Worm (Caenorhabditis elegans) whole organism, L3 larva: ENCODE data around the gene klp-7.

Source experiments
- R02D3.7 ChIP-seq: fragments of 150-350 bp; optimal IDR thresholded peaks from 2 replicates; lab custom pipeline; 2014; ENCODE audit warnings: missing biosample characterization, missing genetic modification characterization
- ZK546.5 ChIP-seq: sonication (generic microtip); optimal IDR thresholded peaks from 2 replicates; lab custom pipeline; 2017; ENCODE audit warnings: missing biosample characterization, missing genetic modification characterization
- elt-1 ChIP-seq: fragments of 150-350 bp; optimal IDR thresholded peaks from 2 replicates; lab custom pipeline; 2014; ENCODE audit warnings: missing biosample characterization, missing genetic modification characterization
- nfya-1 ChIP-seq: sonication (generic microtip); optimal IDR thresholded peaks from 2 replicates; lab custom pipeline; 2017; ENCODE audit warnings: missing genetic modification characterization, mild to moderate bottlenecking, missing compliant biosample characterization, antibody characterized with exemption, moderate library complexity; ENCODE audit not compliant: insufficient read depth
- zag-1 ChIP-seq: fragments of 150-350 bp; optimal IDR thresholded peaks from 2 replicates; lab custom pipeline; 2014; ENCODE audit warnings: missing biosample characterization, missing genetic modification characterization
- ztf-11 ChIP-seq: fragments of 150-350 bp; optimal IDR thresholded peaks from 2 replicates; lab custom pipeline; 2014; ENCODE audit warnings: missing biosample characterization, missing genetic modification characterization

- no peak for TF ChIP-seq ZK546.5 (tag; lab: Kevin White, UChicago)
- TF ChIP-seq zag-1: no peak
- no peak for TF ChIP-seq ztf-11 (tag; lab: Kevin White, UChicago)
- TF ChIP-seq elt-1 (tag; lab: Kevin White, UChicago): no peak
- no peak for TF ChIP-seq nfya-1 (tag; lab: Kevin White, UChicago)
- no peak for TF ChIP-seq R02D3.7
Measured at ce11 chrIII:10808802-10809201, 3.1 kb downstream of the klp-7 start.
